Worm (Caenorhabditis elegans): ENCODE results near the gene clc-2.

- TF ChIP-seq ama-1 (optimal IDR thresholded peaks at IDR 0.05): no peak
- TF ChIP-seq ref-2 (tag; optimal IDR thresholded peaks at IDR 0.05): no peak
- no peak for TF ChIP-seq eyg-1 (tag; optimal IDR thresholded peaks at IDR 0.05)
- no peak for TF ChIP-seq pha-2 (tag; optimal IDR thresholded peaks at IDR 0.05)
- no peak for TF ChIP-seq dve-1 (tag; optimal IDR thresholded peaks at IDR 0.05)
- no peak for TF ChIP-seq pros-1 (tag; optimal IDR thresholded peaks at IDR 0.05)
- no peak for TF ChIP-seq ceh-30 (tag; optimal IDR thresholded peaks at IDR 0.05)
- TF ChIP-seq ceh-45 (GFP tag; IDR thresholded peaks at IDR 0.05): no peak
- no peak for TF ChIP-seq lim-6 (tag; optimal IDR thresholded peaks at IDR 0.05)
- TF ChIP-seq nhr-11 (tag; optimal IDR thresholded peaks at IDR 0.05): no peak
- no peak for TF ChIP-seq pha-4 (tag; optimal IDR thresholded peaks at IDR 0.05)
- TF ChIP-seq sox-2 (GFP tag; IDR thresholded peaks at IDR 0.05): no peak
Observed at ce11 chrX:7420571-7420970, 10.7 kb upstream of the clc-2 start, which contains the start of gene C10A4.9.
